Fruit fly (Drosophila melanogaster) whole organism, embryonic: ENCODE results near the gene CycG.

ENCODE experiments used
- Blimp-1 ChIP-seq: fragments of 200-800 bp; sonication (Bioruptor generic); optimal IDR thresholded peaks from 3 replicates; lab custom pipeline; 2018; ENCODE audit warnings: missing biosample characterization, missing genetic modification characterization, mild to moderate bottlenecking, moderate library complexity, missing genetic modification reagents
- BtbVII ChIP-seq: fragments of 200-800 bp; sonication (Bioruptor generic); optimal IDR thresholded peaks from 3 replicates; lab custom pipeline; 2017; ENCODE audit warnings: missing biosample characterization, mild to moderate bottlenecking, missing genetic modification characterization
- CG10431 ChIP-seq: fragments of 200-800 bp; sonication (Bioruptor generic); optimal IDR thresholded peaks from 3 replicates; lab custom pipeline; 2018; ENCODE audit warnings: missing biosample characterization, mild to moderate bottlenecking, missing genetic modification characterization
- CG10543 ChIP-seq: fragments of 200-800 bp; sonication (Bioruptor generic); optimal IDR thresholded peaks from 3 replicates; lab custom pipeline; 2017; ENCODE audit warnings: missing biosample characterization, mild to moderate bottlenecking, missing genetic modification characterization, moderate library complexity
- CG11085 ChIP-seq: fragments of 200-800 bp; sonication (Bioruptor generic); IDR thresholded peaks from 2 replicates; pipeline ENCODE4 v1.3.6; 2022; ENCODE audit warnings: missing biosample characterization, missing genetic modification characterization
- CG11504 ChIP-seq: fragments of 200-800 bp; sonication (Bioruptor generic); optimal IDR thresholded peaks from 3 replicates; lab custom pipeline; 2019; ENCODE audit warnings: missing biosample characterization, mild to moderate bottlenecking, missing genetic modification characterization, moderate library complexity
- CG11723 ChIP-seq: fragments of 200-800 bp; sonication (Bioruptor generic); optimal IDR thresholded peaks from 2 replicates; lab custom pipeline; 2017; ENCODE audit warnings: missing biosample characterization, mild to moderate bottlenecking, missing genetic modification characterization
- CG13123 ChIP-seq: fragments of 200-800 bp; sonication (Bioruptor generic); optimal IDR thresholded peaks from 2 replicates; lab custom pipeline; 2016; ENCODE audit warnings: missing biosample characterization, missing genetic modification characterization
- CG17359 ChIP-seq: fragments of 200-800 bp; sonication (Bioruptor generic); optimal IDR thresholded peaks from 3 replicates; lab custom pipeline; 2018; ENCODE audit warnings: missing biosample characterization, mild to moderate bottlenecking, missing genetic modification characterization, moderate library complexity
- CG2120 ChIP-seq: fragments of 200-800 bp; sonication (Bioruptor generic); optimal IDR thresholded peaks from 3 replicates; lab custom pipeline; 2016; ENCODE audit warnings: missing biosample characterization, missing genetic modification characterization
- CG4328 ChIP-seq: fragments of 200-800 bp; sonication (Bioruptor generic); optimal IDR thresholded peaks from 3 replicates; lab custom pipeline; 2017; ENCODE audit warnings: missing biosample characterization, missing genetic modification reagents, missing genetic modification characterization
- CG8388 ChIP-seq: fragments of 200-800 bp; sonication (Bioruptor generic); optimal IDR thresholded peaks from 2 replicates; lab custom pipeline; 2019; ENCODE audit warnings: missing biosample characterization, mild to moderate bottlenecking, missing genetic modification characterization, moderate library complexity
- CG9609 ChIP-seq: fragments of 200-800 bp; sonication (Bioruptor generic); optimal IDR thresholded peaks from 3 replicates; lab custom pipeline; 2016; ENCODE audit warnings: missing biosample characterization, missing genetic modification characterization
- CG9727 ChIP-seq: fragments of 200-800 bp; sonication (Bioruptor generic); optimal IDR thresholded peaks from 3 replicates; lab custom pipeline; 2017; ENCODE audit warnings: missing biosample characterization, mild to moderate bottlenecking, missing genetic modification characterization
- D ChIP-seq, 2 experiments: fragments of 200-800 bp in 1 of 2; fragments of >200 bp in 1 of 2; sonication (Bioruptor generic) in 1 of 2; optimal IDR thresholded peaks; 2 replicates in 1 of 2; 3 replicates in 1 of 2; lab custom pipeline; 2017; ENCODE audit warnings: mild to moderate bottlenecking in 1 of 2, missing biosample characterization in 1 of 2, missing genetic modification characterization in 1 of 2, missing genetic modification reagents in 1 of 2
- ERR ChIP-seq: fragments of 200-800 bp; sonication (Bioruptor generic); optimal IDR thresholded peaks from 2 replicates; lab custom pipeline; 2016; ENCODE audit warnings: missing biosample characterization, missing genetic modification characterization
- H15 ChIP-seq: fragments of 200-800 bp; sonication (Bioruptor generic); IDR thresholded peaks from 3 replicates; pipeline ENCODE4 v1.3.6; 2022; ENCODE audit warnings: missing biosample characterization, missing genetic modification characterization
- HHEX ChIP-seq: fragments of 200-800 bp; sonication (Bioruptor generic); optimal IDR thresholded peaks from 3 replicates; lab custom pipeline; 2017; ENCODE audit warnings: missing biosample characterization, mild to moderate bottlenecking, missing genetic modification characterization, missing genetic modification reagents
- HLHmδ ChIP-seq: fragments of 200-800 bp; sonication (Bioruptor generic); optimal IDR thresholded peaks from 2 replicates; lab custom pipeline; 2018; ENCODE audit warnings: missing biosample characterization, mild to moderate bottlenecking, missing genetic modification characterization, moderate library complexity
- Hand ChIP-seq: fragments of 200-800 bp; sonication (Bioruptor generic); optimal IDR thresholded peaks from 2 replicates; lab custom pipeline; 2017; ENCODE audit warnings: mild to moderate bottlenecking, missing biosample characterization, missing genetic modification reagents, missing genetic modification characterization
- Hmr ChIP-seq: fragments of 200-800 bp; sonication (Bioruptor generic); optimal IDR thresholded peaks from 3 replicates; lab custom pipeline; 2017; ENCODE audit warnings: mild to moderate bottlenecking, missing biosample characterization, missing genetic modification reagents, missing genetic modification characterization
- Hr78 ChIP-seq, 2 experiments: fragments of 200-800 bp in 1 of 2; fragments of >200 bp in 1 of 2; sonication (Bioruptor generic) in 1 of 2; optimal IDR thresholded peaks; 2 replicates each; lab custom pipeline; 2017 to 2019; ENCODE audit warnings: missing biosample characterization in 2 of 2, missing genetic modification characterization in 2 of 2, mild to moderate bottlenecking in 1 of 2, moderate library complexity in 1 of 2
- MESR4 ChIP-seq: fragments of 200-800 bp; sonication (Bioruptor generic); optimal IDR thresholded peaks from 2 replicates; lab custom pipeline; 2018; ENCODE audit warnings: missing biosample characterization, mild to moderate bottlenecking, missing genetic modification characterization, moderate library complexity
- Med ChIP-seq: fragments of 200-800 bp; sonication (Bioruptor generic); peaks from one replicate; lab custom pipeline; 2016; ENCODE audit warnings: missing biosample characterization, missing genetic modification characterization, mild to moderate bottlenecking, inconsistent platforms, moderate library complexity
- Ptx1 ChIP-seq: fragments of 200-800 bp; sonication (Bioruptor generic); IDR thresholded peaks from 2 replicates; pipeline ENCODE4 v1.3.6; 2022; ENCODE audit warnings: missing biosample characterization, missing genetic modification characterization
- Six4 ChIP-seq: fragments of 200-800 bp; sonication (Bioruptor generic); optimal IDR thresholded peaks from 2 replicates; lab custom pipeline; 2016; ENCODE audit warnings: missing biosample characterization, missing genetic modification characterization
- Trl ChIP-seq, 3 experiments: fragments of >200 bp in 2 of 3; fragments of 200-800 bp in 1 of 3; sonication (Bioruptor generic) in 1 of 3; optimal IDR thresholded peaks; 2 replicates in 1 of 3; 3 replicates in 2 of 3; lab custom pipeline; 2016 to 2017; ENCODE audit warnings: missing biosample characterization in 1 of 3, missing genetic modification characterization in 1 of 3
- abd-A ChIP-seq: fragments of 200-800 bp; sonication (Bioruptor generic); optimal IDR thresholded peaks from 3 replicates; lab custom pipeline; 2019; ENCODE audit warnings: missing biosample characterization, mild to moderate bottlenecking, missing genetic modification characterization, moderate library complexity
- ato ChIP-seq: fragments of 200-800 bp; sonication (Bioruptor generic); IDR thresholded peaks from 2 replicates; pipeline ENCODE4 v1.3.6; 2022; ENCODE audit warnings: missing biosample characterization, missing genetic modification characterization; ENCODE audit not compliant: partially characterized antibody
- cg ChIP-seq: fragments of 200-800 bp; sonication (Bioruptor generic); optimal IDR thresholded peaks from 3 replicates; lab custom pipeline; 2019; ENCODE audit warnings: missing biosample characterization, mild to moderate bottlenecking, missing genetic modification characterization, moderate library complexity
- cwo ChIP-seq: fragments of 200-800 bp; sonication (Bioruptor generic); optimal IDR thresholded peaks from 3 replicates; lab custom pipeline; 2017; ENCODE audit warnings: missing biosample characterization, missing genetic modification characterization, mild to moderate bottlenecking, moderate library complexity, missing genetic modification reagents
- esg ChIP-seq: fragments of 200-800 bp; sonication (Bioruptor generic); conservative IDR thresholded peaks from 2 replicates; pipeline ENCODE4 v1.3.6; 2022; ENCODE audit warnings: missing biosample characterization, missing genetic modification characterization
- eve ChIP-seq, 2 experiments: fragments of >200 bp; optimal IDR thresholded peaks; 2 replicates each; lab custom pipeline; 2017; ENCODE audit warnings: missing biosample characterization in 2 of 2, missing genetic modification characterization in 2 of 2
- exex ChIP-seq: fragments of 200-800 bp; sonication (Bioruptor generic); optimal IDR thresholded peaks from 4 replicates; lab custom pipeline; 2018; ENCODE audit warnings: missing biosample characterization, mild to moderate bottlenecking, missing genetic modification characterization, moderate library complexity
- gsb-n ChIP-seq: fragments of 200-800 bp; sonication (Bioruptor generic); optimal IDR thresholded peaks from 3 replicates; lab custom pipeline; 2018; ENCODE audit warnings: missing biosample characterization, mild to moderate bottlenecking, missing genetic modification characterization
- kni ChIP-seq: fragments of 200-800 bp; sonication (Bioruptor generic); optimal IDR thresholded peaks from 3 replicates; lab custom pipeline; 2017; ENCODE audit warnings: mild to moderate bottlenecking, missing biosample characterization, missing genetic modification reagents, missing genetic modification characterization
- lab ChIP-seq: fragments of 200-800 bp; sonication (Bioruptor generic); optimal IDR thresholded peaks from 3 replicates; lab custom pipeline; 2017; ENCODE audit warnings: missing biosample characterization, missing genetic modification characterization, mild to moderate bottlenecking, moderate library complexity, missing genetic modification reagents
- lbe ChIP-seq: fragments of 200-800 bp; sonication (Bioruptor generic); optimal IDR thresholded peaks from 2 replicates; lab custom pipeline; 2016; ENCODE audit warnings: missing biosample characterization, mild to moderate bottlenecking, missing genetic modification characterization
- lilli ChIP-seq: fragments of 200-800 bp; sonication (Bioruptor generic); optimal IDR thresholded peaks from 3 replicates; lab custom pipeline; 2016; ENCODE audit warnings: missing biosample characterization, missing genetic modification characterization
- lola ChIP-seq, 3 experiments: fragments of >200 bp in 2 of 3; fragments of 200-800 bp in 1 of 3; sonication (Bioruptor generic) in 1 of 3; optimal IDR thresholded peaks; 2 replicates each; lab custom pipeline; 2017 to 2019; ENCODE audit warnings: missing biosample characterization in 3 of 3, missing genetic modification characterization in 3 of 3, mild to moderate bottlenecking in 1 of 3, moderate library complexity in 1 of 3
- mirr ChIP-seq: fragments of 200-800 bp; sonication (Bioruptor generic); optimal IDR thresholded peaks from 3 replicates; lab custom pipeline; 2018; ENCODE audit warnings: missing biosample characterization, mild to moderate bottlenecking, missing genetic modification characterization
- nau ChIP-seq: fragments of 200-800 bp; sonication (Bioruptor generic); optimal IDR thresholded peaks from 3 replicates; lab custom pipeline; 2017; ENCODE audit warnings: missing biosample characterization, mild to moderate bottlenecking, missing genetic modification characterization, missing genetic modification reagents
- pzg ChIP-seq: fragments of 200-800 bp; sonication (Bioruptor generic); optimal IDR thresholded peaks from 3 replicates; lab custom pipeline; 2018; ENCODE audit warnings: missing biosample characterization, mild to moderate bottlenecking, missing genetic modification characterization, moderate library complexity
- ro ChIP-seq: fragments of 200-800 bp; sonication (Bioruptor generic); IDR thresholded peaks from 2 replicates; pipeline ENCODE4 v1.3.6; 2022; ENCODE audit warnings: missing biosample characterization, missing genetic modification characterization
- sug ChIP-seq: fragments of 200-800 bp; optimal IDR thresholded peaks from 2 replicates; lab custom pipeline; 2019; ENCODE audit warnings: missing biosample characterization, mild to moderate bottlenecking, missing genetic modification characterization, moderate library complexity
- tx ChIP-seq: fragments of 200-800 bp; sonication (Bioruptor generic); optimal IDR thresholded peaks from 2 replicates; lab custom pipeline; 2016; ENCODE audit warnings: missing biosample characterization, missing genetic modification characterization
- zfh2 ChIP-seq: fragments of 200-800 bp; sonication (Bioruptor generic); optimal IDR thresholded peaks from 2 replicates; lab custom pipeline; 2016; ENCODE audit warnings: missing biosample characterization, missing genetic modification characterization

Gene CycG

DNA sequence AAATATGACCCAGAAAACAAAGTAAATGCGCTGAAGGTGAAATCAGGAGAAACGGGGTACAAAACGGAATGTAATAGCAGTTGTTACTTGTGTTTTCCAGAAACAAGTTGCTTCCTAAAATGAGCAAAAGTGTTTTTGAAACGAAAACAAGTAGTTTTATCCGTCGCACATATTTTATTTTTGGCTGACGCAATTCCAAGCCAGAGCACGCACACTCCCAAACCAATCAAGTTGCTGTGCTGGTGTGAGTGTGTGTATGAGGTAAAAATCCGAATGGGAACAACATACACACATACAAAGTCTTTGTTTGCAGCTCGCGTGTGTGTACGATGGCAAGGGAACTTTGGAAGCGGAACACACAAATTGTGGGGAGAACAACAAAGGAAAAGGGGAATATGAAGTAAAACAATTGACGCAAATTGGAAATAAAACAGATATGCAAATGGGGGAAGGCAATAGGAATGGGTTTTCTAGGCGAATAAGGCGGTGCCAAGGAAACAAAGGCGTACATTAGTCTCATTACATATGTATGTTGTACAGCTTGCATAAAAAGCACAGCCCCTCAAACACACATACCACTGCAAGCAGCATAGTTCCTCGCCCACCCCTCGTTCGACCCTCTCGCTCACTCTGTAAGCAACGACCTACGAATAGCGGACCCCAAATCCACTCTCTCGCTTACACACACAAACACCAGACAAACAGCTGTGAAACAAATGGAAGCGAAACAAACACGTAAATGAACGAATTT, 3.9 kb downstream of the CycG start (continued):
- TF ChIP-seq kni (GFP tag; lab: Kevin White, UChicago) (peak; percentile 94), Trl (optimal IDR thresholded peaks at IDR 0.05; lab: Kevin White, UChicago) (peak in 1 of 2 experiments; percentile 31), Trl (GFP tag; optimal IDR thresholded peaks at IDR 0.05; lab: Kevin White, UChicago) (no peak), nau (GFP tag; lab: Kevin White, UChicago) (no peak), CG11504 (peak; percentile 9), ato (GFP tag; lab: Robert Waterston, UW) (no peak), D (optimal IDR thresholded peaks at IDR 0.05; lab: Kevin White, UChicago) (peak; percentile 76), D (GFP tag; optimal IDR thresholded peaks at IDR 0.05; lab: Kevin White, UChicago) (peak; percentile 28), CG10543 (GFP tag; lab: Kevin White, UChicago) (peak; percentile 78), BtbVII (GFP tag; lab: Kevin White, UChicago) (peak; percentile 10), tx (GFP tag; lab: Kevin White, UChicago) (no peak), CG9727 (GFP tag; lab: Kevin White, UChicago) (no peak), Med (peak; percentile 89), HLHmδ (peak; percentile 65), lola (GFP tag; optimal IDR thresholded peaks at IDR 0.05; lab: Kevin White, UChicago) (peak in 1 of 3 experiments; percentile 66), esg (GFP tag; lab: Robert Waterston, UW) (no peak), lbe (GFP tag; lab: Kevin White, UChicago) (peak; percentile 11), Ptx1 (GFP tag; lab: Robert Waterston, UW) (no peak), eve (GFP tag; optimal IDR thresholded peaks at IDR 0.05; lab: Kevin White, UChicago) (peak in 1 of 2 experiments; percentile 70), exex (tag; lab: Kevin White, UChicago) (peak; percentile 34), MESR4 (peak; percentile 19), Hand (GFP tag; lab: Kevin White, UChicago) (peak; percentile 11), pzg (GFP tag; lab: Kevin White, UChicago) (peak; percentile 5), Blimp-1 (GFP tag; lab: Kevin White, UChicago) (no peak), lab (GFP tag; lab: Kevin White, UChicago) (peak; percentile 47), H15 (GFP tag; lab: Robert Waterston, UW) (no peak), CG8388 (GFP tag; lab: Kevin White, UChicago) (no peak), Hmr (peak; percentile 45), CG9609 (peak; percentile 9), mirr (GFP tag; lab: Kevin White, UChicago) (peak; percentile 32), cg (GFP tag; lab: Kevin White, UChicago) (peak; percentile 97), CG13123 (GFP tag; lab: Kevin White, UChicago) (no peak), lilli (GFP tag; lab: Kevin White, UChicago) (peak; percentile 14)
- TF ChIP-seq, all 482 proteins: peak for 69

DNA sequence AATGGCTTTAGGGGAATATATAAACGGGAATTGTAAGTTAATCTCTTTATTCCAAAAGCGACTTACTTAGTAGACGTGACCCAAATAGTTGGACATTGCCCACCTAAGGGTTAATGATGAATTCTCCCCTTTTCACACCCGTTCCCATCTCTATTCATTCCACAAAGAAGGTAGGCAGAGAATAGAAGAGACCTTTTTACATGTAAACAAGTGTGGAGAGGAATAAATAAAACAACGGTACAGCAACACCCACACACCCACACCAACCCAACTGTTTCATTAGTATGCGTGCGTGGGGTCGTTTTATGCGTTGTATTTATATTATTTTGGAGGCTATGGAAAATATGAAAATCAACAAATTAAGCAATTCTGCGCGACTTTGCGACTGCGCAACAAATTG, 4.4 kb downstream of the CycG start:
- TF ChIP-seq ro, result no peak
- peak; percentile 30 for TF ChIP-seq cwo
- TF ChIP-seq gsb-n (tag; lab: Kevin White, UChicago), result no peak
- TF ChIP-seq CG17359 (tag; lab: Kevin White, UChicago), result no peak
- peak; percentile 39 for TF ChIP-seq abd-A
- peak in 1 of 2 experiments; percentile 31 for TF ChIP-seq Hr78 (GFP tag; optimal IDR thresholded peaks at IDR 0.05; lab: Kevin White, UChicago)
- peak; percentile 28 for TF ChIP-seq CG2120 (GFP tag; lab: Kevin White, UChicago)
- peak; percentile 9 for TF ChIP-seq CG11723 (GFP tag; lab: Kevin White, UChicago)
- TF ChIP-seq CG11085 (GFP tag; lab: Robert Waterston, UW), result no peak
- TF ChIP-seq ERR, result no peak
- TF ChIP-seq Six4 (GFP tag; lab: Kevin White, UChicago), result no peak
- TF ChIP-seq CG10431 (GFP tag; lab: Kevin White, UChicago), result no peak
- TF ChIP-seq nau (GFP tag; lab: Kevin White, UChicago), result no peak
- no peak for TF ChIP-seq zfh2 (GFP tag; lab: Kevin White, UChicago)
- TF ChIP-seq HHEX, result no peak
- TF ChIP-seq sug (tag; lab: Kevin White, UChicago), result peak; percentile 39
- peak; percentile 14 for TF ChIP-seq CG4328
